Worm (Caenorhabditis elegans): ENCODE results near the gene F31E3.2.

- TF ChIP-seq him-1 (tag; optimal IDR thresholded peaks at IDR 0.05) = no peak
- no peak for TF ChIP-seq dao-5 (tag; optimal IDR thresholded peaks at IDR 0.05)
These were observed 31.6 kb downstream of the F31E3.2 start, which contains the start of gene C06E8.5 for ce11 chrIII:7005350-7005749.
